Fruit fly (Drosophila melanogaster): ENCODE data around the gene CG12268.

Gene CG12268

DNA sequence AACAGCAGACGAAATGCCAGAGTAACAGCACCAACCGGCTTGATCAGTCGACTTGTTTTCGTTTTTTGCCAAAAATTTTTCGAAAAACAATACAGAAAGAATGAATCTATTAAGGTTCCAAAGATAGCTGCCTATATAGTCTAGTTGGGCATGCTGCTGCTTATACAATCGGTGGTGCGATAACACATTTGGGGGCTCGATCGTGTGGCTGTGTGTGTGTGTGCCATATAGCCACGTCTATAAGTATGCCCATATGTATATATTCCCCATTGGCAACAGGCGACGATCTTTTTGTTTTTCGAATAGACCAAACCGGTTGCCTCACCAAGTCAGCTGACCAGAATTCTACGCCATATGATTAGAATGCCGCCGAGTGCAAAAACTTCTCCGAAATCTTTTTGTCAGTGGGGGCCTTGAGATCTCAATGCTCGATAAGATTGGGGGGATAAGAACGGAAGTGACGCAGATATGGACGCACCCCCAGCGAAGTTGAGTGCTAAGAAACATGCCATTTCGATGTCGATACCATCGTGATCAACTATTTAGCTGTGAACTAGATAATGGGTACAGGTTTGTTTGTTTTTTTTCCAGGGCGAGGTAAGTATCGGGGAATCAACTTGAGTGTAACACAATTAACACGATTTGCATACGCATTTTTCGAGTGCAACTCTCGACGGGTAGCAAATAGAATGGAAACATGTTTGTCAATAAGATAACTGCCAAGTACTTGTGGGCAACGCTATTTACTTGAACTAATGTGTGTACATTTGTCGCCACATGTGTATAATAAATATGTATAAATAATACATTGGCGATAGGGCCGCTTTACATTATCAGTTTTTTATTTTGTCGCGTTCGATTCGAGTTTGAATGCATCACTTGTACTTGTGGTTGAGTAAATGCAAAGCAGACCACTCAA lies 8.0 kb downstream of the CG12268 start (continued):
- TF ChIP-seq CG4328 (GFP tag; optimal IDR thresholded peaks at IDR 0.05): peak; percentile 82
- peak; percentile 49 to 80 for TF ChIP-seq chif (GFP tag; optimal IDR thresholded peaks at IDR 0.05)
- peak; percentile 48 for TF ChIP-seq D19B (GFP tag; optimal IDR thresholded peaks at IDR 0.05)
- TF ChIP-seq sisA (GFP tag; IDR thresholded peaks at IDR 0.05): no peak
- no peak for TF ChIP-seq Bgb (GFP tag; IDR thresholded peaks at IDR 0.05; ENCODE audit: partially characterized antibody)
- TF ChIP-seq da (GFP tag; optimal IDR thresholded peaks at IDR 0.05): no peak
- peak; percentile 39 for TF ChIP-seq Atf3 (GFP tag; optimal IDR thresholded peaks at IDR 0.05)
- peak; percentile 12 for TF ChIP-seq az2 (GFP tag; optimal IDR thresholded peaks at IDR 0.05)
- TF ChIP-seq chm (GFP tag; IDR thresholded peaks at IDR 0.05): peak; percentile 86; the same call in 1 of the 2 replicates
- TF ChIP-seq CG9817 (tag; optimal IDR thresholded peaks at IDR 0.05): peak; percentile 51
- no peak for TF ChIP-seq Rx (GFP tag; IDR thresholded peaks at IDR 0.05)
- TF ChIP-seq schlank (tag; optimal IDR thresholded peaks at IDR 0.05): peak; percentile 80
- TF ChIP-seq trh (GFP tag; optimal IDR thresholded peaks at IDR 0.05): peak; percentile 80
- TF ChIP-seq CG12236 (GFP tag; optimal IDR thresholded peaks at IDR 0.05): peak; percentile 83
- TF ChIP-seq cg (GFP tag; optimal IDR thresholded peaks at IDR 0.05): peak; percentile 36
- peak; percentile 78 for TF ChIP-seq Atf6 (GFP tag; IDR thresholded peaks at IDR 0.05)
- peak in 1 of 2 experiments; percentile 2 for TF ChIP-seq crp (GFP tag; optimal IDR thresholded peaks at IDR 0.05)
- TF ChIP-seq CG17802 (tag; optimal IDR thresholded peaks at IDR 0.05): peak; percentile 34
- TF ChIP-seq Doc2 (GFP tag; IDR thresholded peaks at IDR 0.05): no peak
- TF ChIP-seq CG15269 (tag; optimal IDR thresholded peaks at IDR 0.05): peak; percentile 64
- peak; percentile 60 for TF ChIP-seq NC2α (GFP tag; optimal IDR thresholded peaks at IDR 0.05)
- no peak for TF ChIP-seq dimm (GFP tag; IDR thresholded peaks at IDR 0.05)
- TF ChIP-seq Optix (GFP tag; IDR thresholded peaks at IDR 0.05): peak; percentile 54; the same call in 1 of the 3 replicates
- TF ChIP-seq yki (optimal IDR thresholded peaks at IDR 0.05): no peak
- TF ChIP-seq aop (GFP tag; IDR thresholded peaks at IDR 0.05): no peak
- peak; percentile 94 for TF ChIP-seq CG33557 (GFP tag; optimal IDR thresholded peaks at IDR 0.05)
- peak; percentile 66 for TF ChIP-seq Mes4 (GFP tag; optimal IDR thresholded peaks at IDR 0.05)
- peak; percentile 70 for TF ChIP-seq CG12744 (GFP tag; optimal IDR thresholded peaks at IDR 0.05)
- TF ChIP-seq CG4360 (GFP tag; IDR thresholded peaks at IDR 0.05): peak; percentile 77
- peak; percentile 45 for TF ChIP-seq trem (tag; optimal IDR thresholded peaks at IDR 0.05)
- TF ChIP-seq ham (GFP tag; IDR thresholded peaks at IDR 0.05): no peak
- peak; percentile 45 for TF ChIP-seq grau (tag; optimal IDR thresholded peaks at IDR 0.05)
- peak; percentile 87; the same call in 3 of the 4 replicates for TF ChIP-seq chinmo (GFP tag; IDR thresholded peaks at IDR 0.05; ENCODE audit: partially characterized antibody)
- peak; percentile 76 for TF ChIP-seq CG10654 (GFP tag; optimal IDR thresholded peaks at IDR 0.05)
- TF ChIP-seq CG17568 (GFP tag; optimal IDR thresholded peaks at IDR 0.05): peak; percentile 94
- peak; percentile 99 for TF ChIP-seq CG13894 (tag; optimal IDR thresholded peaks at IDR 0.05)
- TF ChIP-seq CG16813 (GFP tag; IDR thresholded peaks at IDR 0.05; ENCODE audit: partially characterized antibody): no peak
- peak; percentile 8 for TF ChIP-seq Abd-B (GFP tag; optimal IDR thresholded peaks at IDR 0.05)
- no peak for TF ChIP-seq lov (optimal IDR thresholded peaks at IDR 0.05)
- peak; percentile 93 for TF ChIP-seq lov (GFP tag; IDR thresholded peaks at IDR 0.05)
- no peak for TF ChIP-seq Ada2b (GFP tag; IDR thresholded peaks at IDR 0.05)
- TF ChIP-seq CG7556 (GFP tag; optimal IDR thresholded peaks at IDR 0.05): peak; percentile 86
- peak; percentile 84 for TF ChIP-seq twi (tag; optimal IDR thresholded peaks at IDR 0.05)
- TF ChIP-seq CG5953 (GFP tag; IDR thresholded peaks at IDR 0.05): peak; percentile 65; the same call in 1 of the 2 replicates
- TF ChIP-seq Elba2 (GFP tag; optimal IDR thresholded peaks at IDR 0.05): no peak
- TF ChIP-seq CG8359 (GFP tag; optimal IDR thresholded peaks at IDR 0.05; ENCODE audit: borderline replicate concordance): peak; percentile 80
- TF ChIP-seq ase (GFP tag; IDR thresholded peaks at IDR 0.05): peak; percentile 60; the same call in 2 of the 3 replicates
- TF ChIP-seq CG4820 (GFP tag; optimal IDR thresholded peaks at IDR 0.05): peak; percentile 60
- TF ChIP-seq CG1233 (GFP tag; optimal IDR thresholded peaks at IDR 0.05): peak; percentile 95

Measured in whole organism, embryonic.